Worm (Caenorhabditis elegans) whole organism, L3 larva: ENCODE data around the gene dli-1.

Experiments used
- aly-2 ChIP-seq: fragments of 150-350 bp; optimal IDR thresholded peaks from 2 replicates; lab custom pipeline; 2014; ENCODE audit warnings: missing biosample characterization, missing genetic modification characterization
- egl-27 ChIP-seq: sonication (generic microtip); optimal IDR thresholded peaks from 4 replicates; lab custom pipeline; 2017; ENCODE audit warnings: missing biosample characterization, missing genetic modification reagents, missing genetic modification characterization
- elt-1 ChIP-seq: fragments of 150-350 bp; optimal IDR thresholded peaks from 2 replicates; lab custom pipeline; 2014; ENCODE audit warnings: missing biosample characterization, missing genetic modification characterization
- fkh-2 ChIP-seq: fragments of 150-350 bp; optimal IDR thresholded peaks from 2 replicates; lab custom pipeline; 2014; ENCODE audit warnings: missing biosample characterization, missing genetic modification reagents, missing genetic modification characterization
- hmg-11 ChIP-seq: sonication (generic microtip); optimal IDR thresholded peaks from 2 replicates; lab custom pipeline; 2016; ENCODE audit warnings: missing genetic modification characterization, missing compliant biosample characterization
- lin-15B ChIP-seq: fragments of 150-350 bp; optimal IDR thresholded peaks from 2 replicates; lab custom pipeline; 2014; ENCODE audit warnings: missing biosample characterization, missing genetic modification characterization
- mml-1 ChIP-seq: fragments of 150-350 bp; sonication (generic microtip); optimal IDR thresholded peaks from 3 replicates; lab custom pipeline; 2014; ENCODE audit warnings: missing biosample characterization, missing genetic modification characterization
- nhr-12 ChIP-seq: fragments of 150-350 bp; optimal IDR thresholded peaks from 2 replicates; lab custom pipeline; 2014; ENCODE audit warnings: missing biosample characterization, missing genetic modification characterization
- nhr-43 ChIP-seq: sonication (generic microtip); optimal IDR thresholded peaks from 2 replicates; lab custom pipeline; 2016; ENCODE audit warnings: mild to moderate bottlenecking, missing genetic modification characterization, missing compliant biosample characterization; ENCODE audit not compliant: poor library complexity, severe bottlenecking
- nhr-67 ChIP-seq: fragments of 150-350 bp; optimal IDR thresholded peaks from 2 replicates; lab custom pipeline; 2014; ENCODE audit warnings: missing biosample characterization, missing genetic modification characterization
- nhr-76 ChIP-seq: fragments of 150-350 bp; sonication (generic microtip); optimal IDR thresholded peaks from 5 replicates; lab custom pipeline; 2014; ENCODE audit warnings: missing biosample characterization, missing genetic modification characterization
- pqm-1 ChIP-seq: fragments of 150-350 bp; optimal IDR thresholded peaks from 2 replicates; lab custom pipeline; 2017; ENCODE audit warnings: missing biosample characterization, missing genetic modification characterization, inconsistent platforms

Gene dli-1

DNA sequence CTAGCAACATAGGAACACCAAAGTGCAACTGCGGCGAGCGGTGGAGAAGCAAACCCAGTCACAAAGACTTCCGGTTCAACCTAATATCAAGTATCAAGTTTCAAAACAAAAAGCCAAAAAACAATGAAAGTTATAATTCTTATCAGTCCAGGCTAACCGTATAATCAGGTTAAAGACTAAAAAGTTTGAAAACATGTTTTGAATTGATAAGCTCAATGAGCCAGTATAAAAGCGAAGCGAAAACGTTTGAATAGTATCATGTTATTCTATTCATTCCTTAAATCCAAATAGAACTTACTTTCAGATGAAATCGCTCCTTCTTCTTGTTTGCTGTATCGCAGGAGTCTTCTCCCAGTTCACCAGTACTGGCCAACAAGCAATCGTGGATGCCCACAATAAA lies 47.5 kb downstream of the dli-1 start, which contains the start of gene scl-11:
Gene scl-11, plus strand, starts transcription at position 301 of the 400 bp plus-strand sequence.
- TF ChIP-seq elt-1 (tag; lab: Kevin White, UChicago) = no peak
- no peak for TF ChIP-seq nhr-67
- TF ChIP-seq lin-15B (tag; lab: Kevin White, UChicago) = no peak
- TF ChIP-seq hmg-11 (tag; lab: Kevin White, UChicago) = no peak
- TF ChIP-seq nhr-76 (tag; lab: Kevin White, UChicago) = no peak
- no peak for TF ChIP-seq egl-27 (tag; lab: Kevin White, UChicago)
- no peak for TF ChIP-seq fkh-2 (tag; lab: Kevin White, UChicago)
- no peak for TF ChIP-seq nhr-43 (tag; lab: Kevin White, UChicago)
- no peak for TF ChIP-seq aly-2 (tag; lab: Kevin White, UChicago)
- no peak for TF ChIP-seq mml-1
- TF ChIP-seq pqm-1 (tag; lab: Kevin White, UChicago) = no peak

DNA sequence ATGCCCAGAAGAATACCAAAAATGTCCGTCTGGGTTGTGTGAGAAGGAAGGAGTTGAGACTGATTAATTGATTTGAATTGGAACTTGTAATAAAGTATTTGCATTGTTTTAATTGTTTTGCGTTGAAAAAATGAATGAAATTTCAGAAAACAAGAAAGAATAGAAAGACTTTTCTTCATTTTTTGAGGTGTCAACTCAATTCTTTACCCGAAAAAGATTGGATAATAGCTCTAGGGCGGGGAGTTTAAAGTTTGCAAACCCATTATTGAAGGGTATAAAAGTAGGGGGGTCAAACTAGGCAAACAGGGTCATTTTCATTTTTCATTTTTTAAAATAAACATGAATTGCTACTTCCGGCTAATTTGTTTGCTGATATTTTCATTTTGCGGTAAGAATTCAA lies 50.4 kb downstream of the dli-1 start, which contains the start of gene scl-10:
Gene scl-10, plus strand, starts transcription at position 301 of the 400 bp plus-strand sequence.
- TF ChIP-seq nhr-12 (tag; lab: Kevin White, UChicago) (no peak), nhr-76 (tag; lab: Kevin White, UChicago) (no peak)
- TF ChIP-seq, all 47 proteins: peak for 0
